Fruit fly (Drosophila melanogaster) whole organism, embryonic: ENCODE results near the gene CG15506.

Experiments used
- Aef1 ChIP-seq: fragments of 200-800 bp; sonication (Bioruptor generic); IDR thresholded peaks from 3 replicates; pipeline ENCODE4 v1.3.6; 2022; ENCODE audit warnings: missing biosample characterization, missing genetic modification characterization
- Awh ChIP-seq: fragments of 200-800 bp; sonication (Bioruptor generic); IDR thresholded peaks from 2 replicates; pipeline ENCODE4, ENCODE4 v1.3.6; 2022; ENCODE audit warnings: missing biosample characterization, missing genetic modification characterization
- B-H1 ChIP-seq: fragments of 200-800 bp; sonication (Bioruptor generic); IDR thresholded peaks from 3 replicates; pipeline ENCODE4 v1.3.6; 2022; ENCODE audit warnings: missing biosample characterization, missing genetic modification characterization
- BEAF-32 ChIP-seq: fragments of 200-800 bp; sonication (Bioruptor generic); optimal IDR thresholded peaks from 3 replicates; lab custom pipeline; 2017; ENCODE audit warnings: missing biosample characterization, missing genetic modification characterization, mild to moderate bottlenecking, moderate library complexity, missing genetic modification reagents
- CG1024 ChIP-seq: fragments of 200-800 bp; sonication (Bioruptor generic); IDR thresholded peaks from 2 replicates; pipeline ENCODE4 v1.3.6; 2022; ENCODE audit warnings: missing biosample characterization, missing genetic modification characterization
- CG12104 ChIP-seq: fragments of 200-800 bp; sonication (Bioruptor generic); optimal IDR thresholded peaks from 3 replicates; lab custom pipeline; 2016; ENCODE audit warnings: missing biosample characterization, missing genetic modification characterization
- CG12219 ChIP-seq: fragments of 200-800 bp; sonication (Bioruptor generic); optimal IDR thresholded peaks from 3 replicates; lab custom pipeline; 2018; ENCODE audit warnings: missing biosample characterization, mild to moderate bottlenecking, missing genetic modification characterization
- CG12659 ChIP-seq: fragments of 200-800 bp; sonication (Bioruptor generic); optimal IDR thresholded peaks from 3 replicates; lab custom pipeline; 2017; ENCODE audit warnings: mild to moderate bottlenecking, missing biosample characterization, missing genetic modification reagents, missing genetic modification characterization
- CG13424 ChIP-seq: fragments of 200-800 bp; sonication (Bioruptor generic); optimal IDR thresholded peaks from 2 replicates; lab custom pipeline; 2019; ENCODE audit warnings: missing biosample characterization, mild to moderate bottlenecking, missing genetic modification characterization, moderate library complexity
- CG16863 ChIP-seq: fragments of 200-800 bp; sonication (Bioruptor generic); optimal IDR thresholded peaks from 3 replicates; lab custom pipeline; 2016; ENCODE audit warnings: missing biosample characterization, missing genetic modification characterization
- CG17361 ChIP-seq: fragments of 200-800 bp; sonication (Bioruptor generic); IDR thresholded peaks from 3 replicates; pipeline ENCODE4 v1.3.6; 2022; ENCODE audit warnings: missing biosample characterization, missing genetic modification characterization
- CG1792 ChIP-seq: fragments of 200-800 bp; sonication (Bioruptor generic); optimal IDR thresholded peaks from 2 replicates; lab custom pipeline; 2016; ENCODE audit warnings: missing biosample characterization, missing genetic modification characterization
- CG18599 ChIP-seq: fragments of 200-800 bp; sonication (Bioruptor generic); optimal IDR thresholded peaks from 3 replicates; lab custom pipeline; 2017; ENCODE audit warnings: missing biosample characterization, missing genetic modification characterization, mild to moderate bottlenecking, moderate library complexity, missing genetic modification reagents
- CG2678 ChIP-seq: fragments of 200-800 bp; sonication (Bioruptor generic); optimal IDR thresholded peaks from 3 replicates; lab custom pipeline; 2019; ENCODE audit warnings: missing biosample characterization, mild to moderate bottlenecking, missing genetic modification characterization, moderate library complexity
- CG34224 ChIP-seq: fragments of 200-800 bp; sonication (Bioruptor generic); IDR thresholded peaks from 3 replicates; pipeline ENCODE4 v1.3.6; 2022; ENCODE audit warnings: missing biosample characterization, missing genetic modification characterization; ENCODE audit not compliant: partially characterized antibody
- CG34422 ChIP-seq: fragments of 200-800 bp; sonication (Bioruptor generic); IDR thresholded peaks from 3 replicates; pipeline ENCODE4 v1.3.6; 2022; ENCODE audit warnings: missing biosample characterization, missing genetic modification characterization
- CG8478 ChIP-seq: fragments of >200 bp; optimal IDR thresholded peaks from 2 replicates; lab custom pipeline; 2018
- CG8765 ChIP-seq: fragments of 200-800 bp; sonication (Bioruptor generic); IDR thresholded peaks from 2 replicates; pipeline ENCODE4 v1.3.6; 2022; ENCODE audit warnings: missing biosample characterization, missing genetic modification characterization
- CG9727 ChIP-seq: fragments of 200-800 bp; sonication (Bioruptor generic); optimal IDR thresholded peaks from 3 replicates; lab custom pipeline; 2017; ENCODE audit warnings: missing biosample characterization, mild to moderate bottlenecking, missing genetic modification characterization
- CkIIα-i1 ChIP-seq: fragments of 200-800 bp; sonication (Bioruptor generic); IDR thresholded peaks from 2 replicates; pipeline ENCODE4 v1.3.6; 2022; ENCODE audit warnings: missing biosample characterization, missing genetic modification characterization
- Gsc ChIP-seq: fragments of 200-800 bp; sonication (Bioruptor generic); IDR thresholded peaks from 2 replicates; pipeline ENCODE4 v1.3.6; 2022; ENCODE audit warnings: missing biosample characterization, missing genetic modification characterization
- Jarid2 ChIP-seq: fragments of 200-800 bp; sonication (Bioruptor generic); optimal IDR thresholded peaks from 3 replicates; lab custom pipeline; 2017; ENCODE audit warnings: mild to moderate bottlenecking, missing biosample characterization, missing genetic modification reagents, missing genetic modification characterization
- Max ChIP-seq: fragments of 200-800 bp; sonication (Bioruptor generic); optimal IDR thresholded peaks from 2 replicates; lab custom pipeline; 2016; ENCODE audit warnings: missing biosample characterization, mild to moderate bottlenecking, missing genetic modification characterization
- Meics ChIP-seq: fragments of 200-800 bp; sonication (Bioruptor generic); optimal IDR thresholded peaks from 2 replicates; lab custom pipeline; 2017; ENCODE audit warnings: missing biosample characterization, mild to moderate bottlenecking, missing genetic modification characterization
- NFAT ChIP-seq: fragments of 200-800 bp; sonication (Bioruptor generic); IDR thresholded peaks from 2 replicates; pipeline ENCODE4 v1.3.6; 2022; ENCODE audit warnings: missing biosample characterization, missing genetic modification characterization
- Nf-YB ChIP-seq: fragments of 200-800 bp; sonication (Bioruptor generic); optimal IDR thresholded peaks from 3 replicates; lab custom pipeline; 2019; ENCODE audit warnings: missing biosample characterization, mild to moderate bottlenecking, missing genetic modification characterization, moderate library complexity
- NfI ChIP-seq: fragments of 200-800 bp; sonication (Bioruptor generic); optimal IDR thresholded peaks from 3 replicates; lab custom pipeline; 2018; ENCODE audit warnings: missing biosample characterization, mild to moderate bottlenecking, missing genetic modification characterization, moderate library complexity
- Opbp ChIP-seq: fragments of 200-800 bp; sonication (Bioruptor generic); IDR thresholded peaks from 3 replicates; pipeline ENCODE4 v1.3.6; 2022; ENCODE audit warnings: missing biosample characterization, missing genetic modification characterization; ENCODE audit not compliant: partially characterized antibody
- Xrp1 ChIP-seq: fragments of 200-800 bp; sonication (Bioruptor generic); IDR thresholded peaks from 2 replicates; pipeline ENCODE4 v1.3.6; 2022; ENCODE audit warnings: missing biosample characterization, missing genetic modification characterization
- al ChIP-seq: fragments of 200-800 bp; sonication (Bioruptor generic); IDR thresholded peaks from 2 replicates; pipeline ENCODE4 v1.3.6; 2022; ENCODE audit warnings: missing biosample characterization, missing genetic modification characterization
- amos ChIP-seq: fragments of 200-800 bp; sonication (Bioruptor generic); IDR thresholded peaks from 2 replicates; pipeline ENCODE4 v1.3.6; 2022; ENCODE audit warnings: missing biosample characterization, missing genetic modification characterization; ENCODE audit not compliant: partially characterized antibody
- bbx ChIP-seq: fragments of 200-800 bp; sonication (Bioruptor generic); IDR thresholded peaks from 2 replicates; pipeline ENCODE4 v1.3.6; 2022; ENCODE audit warnings: missing biosample characterization, missing genetic modification characterization; ENCODE audit not compliant: partially characterized antibody
- chn ChIP-seq: fragments of 200-800 bp; sonication (Bioruptor generic); optimal IDR thresholded peaks from 2 replicates; lab custom pipeline; 2016; ENCODE audit warnings: missing biosample characterization, missing genetic modification characterization
- corto ChIP-seq: fragments of 200-800 bp; sonication (Bioruptor generic); optimal IDR thresholded peaks from 2 replicates; lab custom pipeline; 2016; ENCODE audit warnings: missing biosample characterization, mild to moderate bottlenecking, missing genetic modification characterization, moderate library complexity
- dm ChIP-seq: fragments of 200-800 bp; sonication (Bioruptor generic); optimal IDR thresholded peaks from 3 replicates; lab custom pipeline; 2016; ENCODE audit warnings: missing biosample characterization, missing genetic modification characterization
- dmrt11E ChIP-seq: fragments of 200-800 bp; sonication (Bioruptor generic); optimal IDR thresholded peaks from 3 replicates; lab custom pipeline; 2018; ENCODE audit warnings: missing biosample characterization, mild to moderate bottlenecking, missing genetic modification characterization, moderate library complexity
- gcm ChIP-seq: fragments of 200-800 bp; sonication (Bioruptor generic); optimal IDR thresholded peaks from 2 replicates; lab custom pipeline; 2019; ENCODE audit warnings: missing biosample characterization, mild to moderate bottlenecking, missing genetic modification characterization, moderate library complexity
- gro ChIP-seq: fragments of 200-800 bp; sonication (Bioruptor generic); optimal IDR thresholded peaks from 2 replicates; lab custom pipeline; 2016; ENCODE audit warnings: missing biosample characterization, missing genetic modification characterization
- hkb ChIP-seq, 2 experiments: fragments of 200-800 bp in 1 of 2; fragments of >200 bp in 1 of 2; sonication (Bioruptor generic) in 1 of 2; IDR thresholded peaks in 1 of 2; optimal IDR thresholded peaks in 1 of 2; 2 replicates each; pipeline versions ENCODE4 v1.3.6 to Lab custom; 2017 to 2022; ENCODE audit warnings: missing biosample characterization in 1 of 2, missing genetic modification characterization in 1 of 2
- jing ChIP-seq: fragments of 200-800 bp; sonication (Bioruptor generic); optimal IDR thresholded peaks from 2 replicates; lab custom pipeline; 2018; ENCODE audit warnings: missing biosample characterization, mild to moderate bottlenecking, missing genetic modification characterization
- nerfin-2 ChIP-seq: fragments of 200-800 bp; sonication (Bioruptor generic); IDR thresholded peaks from 2 replicates; pipeline ENCODE4 v1.3.6; 2022; ENCODE audit warnings: missing biosample characterization, missing genetic modification characterization; ENCODE audit not compliant: partially characterized antibody
- pan ChIP-seq, 4 experiments: fragments of >200 bp in 3 of 4; fragments of 200-800 bp in 1 of 4; sonication (Bioruptor generic) in 1 of 4; optimal IDR thresholded peaks in 3 of 4; IDR thresholded peaks in 1 of 4; 2 replicates each; pipeline versions ENCODE4 v1.3.6 to Lab custom; 2017 to 2022; ENCODE audit warnings: missing biosample characterization in 2 of 4, missing genetic modification characterization in 2 of 4, mixed read lengths in 1 of 4
- ranshi ChIP-seq: fragments of 200-800 bp; sonication (Bioruptor generic); IDR thresholded peaks from 2 replicates; pipeline ENCODE4 v1.3.6; 2022; ENCODE audit warnings: missing biosample characterization, missing genetic modification characterization
- salm ChIP-seq: fragments of 200-800 bp; sonication (Bioruptor generic); optimal IDR thresholded peaks from 2 replicates; lab custom pipeline; 2018; ENCODE audit warnings: missing biosample characterization, mild to moderate bottlenecking, missing genetic modification characterization
- sisA ChIP-seq: fragments of 200-800 bp; sonication (Bioruptor generic); IDR thresholded peaks from 2 replicates; pipeline ENCODE4 v1.3.6; 2022; ENCODE audit warnings: missing biosample characterization, missing genetic modification characterization
- slbo ChIP-seq: fragments of 200-800 bp; sonication (Bioruptor generic); IDR thresholded peaks from 2 replicates; pipeline ENCODE4 v1.3.6; 2022; ENCODE audit warnings: missing biosample characterization, missing genetic modification characterization
- tna ChIP-seq: fragments of 200-800 bp; sonication (Bioruptor generic); IDR thresholded peaks from 2 replicates; pipeline ENCODE4 v1.3.6; 2022; ENCODE audit warnings: missing biosample characterization, missing genetic modification characterization; ENCODE audit not compliant: partially characterized antibody
- ttk ChIP-seq: fragments of 200-800 bp; sonication (Bioruptor generic); IDR thresholded peaks from 2 replicates; pipeline ENCODE4 v2.1.2; 2022; ENCODE audit warnings: missing biosample characterization, missing genetic modification characterization
- twi ChIP-seq: fragments of 200-800 bp; optimal IDR thresholded peaks from 2 replicates; lab custom pipeline; 2019; ENCODE audit warnings: missing biosample characterization, mild to moderate bottlenecking, missing genetic modification characterization, moderate library complexity
- zfh1 ChIP-seq: fragments of 200-800 bp; sonication (Bioruptor generic); IDR thresholded peaks from 3 replicates; pipeline ENCODE4 v1.3.6; 2022; ENCODE audit warnings: missing biosample characterization, missing genetic modification characterization

Gene CG15506

dm6 chr3R:29737891-29738290 lies 19.4 kb downstream of the CG15506 start, which contains the start of gene Gnpnat (continued):
- TF ChIP-seq bbx: no peak
- peak; percentile 8 for TF ChIP-seq Nf-YB (GFP tag; lab: Kevin White, UChicago)
- TF ChIP-seq CG9727 (GFP tag; lab: Kevin White, UChicago): peak; percentile 60
- peak; percentile 62 for TF ChIP-seq gcm (GFP tag; lab: Kevin White, UChicago)
- peak; percentile 14 for TF ChIP-seq Jarid2 (GFP tag; lab: Kevin White, UChicago)
- peak; percentile 81 for TF ChIP-seq CG18599 (GFP tag; lab: Kevin White, UChicago)
- TF ChIP-seq CG13424: peak; percentile 68
- no peak for TF ChIP-seq hkb (optimal IDR thresholded peaks at IDR 0.05; lab: Kevin White, UChicago)
- no peak for TF ChIP-seq hkb (GFP tag; IDR thresholded peaks at IDR 0.05; lab: Robert Waterston, UW)
- no peak for TF ChIP-seq CG1024 (GFP tag; lab: Robert Waterston, UW)
- no peak for TF ChIP-seq B-H1
- peak; percentile 6 for TF ChIP-seq Max
- no peak for TF ChIP-seq zfh1
- TF ChIP-seq dmrt11E (tag; lab: Kevin White, UChicago): peak; percentile 51
- no peak for TF ChIP-seq CG8478
- TF ChIP-seq al (GFP tag; lab: Robert Waterston, UW): no peak
- TF ChIP-seq jing (GFP tag; lab: Kevin White, UChicago): no peak
- TF ChIP-seq Awh (GFP tag; lab: Robert Waterston, UW): no peak
- TF ChIP-seq CG17361 (GFP tag; lab: Robert Waterston, UW): no peak
- TF ChIP-seq CG34224: no peak
- no peak for TF ChIP-seq Opbp (GFP tag; lab: Robert Waterston, UW)
- peak; percentile 48 for TF ChIP-seq NfI (GFP tag; lab: Kevin White, UChicago)
- no peak for TF ChIP-seq ranshi
- TF ChIP-seq sisA: no peak
- peak; percentile 47 for TF ChIP-seq salm (tag; lab: Kevin White, UChicago)
- no peak for TF ChIP-seq NFAT (GFP tag; lab: Robert Waterston, UW)
- peak; percentile 71 for TF ChIP-seq CG2678 (tag; lab: Kevin White, UChicago)
- TF ChIP-seq CG34422 (GFP tag; lab: Robert Waterston, UW): no peak
- TF ChIP-seq Aef1 (GFP tag; lab: Robert Waterston, UW): no peak
- no peak for TF ChIP-seq CG8765 (GFP tag; lab: Robert Waterston, UW)
- no peak for TF ChIP-seq CG16863 (GFP tag; lab: Kevin White, UChicago)
- TF ChIP-seq CkIIα-i1 (GFP tag; lab: Robert Waterston, UW): no peak
- TF ChIP-seq slbo (GFP tag; lab: Robert Waterston, UW): no peak
- no peak for TF ChIP-seq BEAF-32 (GFP tag; lab: Kevin White, UChicago)
- no peak for TF ChIP-seq twi (tag; lab: Kevin White, UChicago)
- peak; percentile 41 for TF ChIP-seq CG12219 (GFP tag; lab: Kevin White, UChicago)
- TF ChIP-seq pan (optimal IDR thresholded peaks at IDR 0.05; lab: Kevin White, UChicago): no peak
- no peak for TF ChIP-seq pan (GFP tag; optimal IDR thresholded peaks at IDR 0.05 in 1 of 2, IDR thresholded peaks at IDR 0.05 in 1 of 2)
- TF ChIP-seq dm (GFP tag; lab: Kevin White, UChicago): no peak
- no peak for TF ChIP-seq amos (GFP tag; lab: Robert Waterston, UW)
- no peak for TF ChIP-seq gro
- TF ChIP-seq corto (GFP tag; lab: Kevin White, UChicago): peak; percentile 57
- peak; percentile 73 for TF ChIP-seq Meics (GFP tag; lab: Kevin White, UChicago)
- no peak for TF ChIP-seq CG12104 (GFP tag; lab: Kevin White, UChicago)
- TF ChIP-seq nerfin-2 (GFP tag; lab: Robert Waterston, UW): no peak
- peak; percentile 55 for TF ChIP-seq CG12659 (GFP tag; lab: Kevin White, UChicago)
- no peak for TF ChIP-seq Xrp1 (GFP tag; lab: Robert Waterston, UW)
- no peak for TF ChIP-seq Gsc (GFP tag; lab: Robert Waterston, UW)
- TF ChIP-seq tna (GFP tag; lab: Robert Waterston, UW): no peak
- no peak for TF ChIP-seq chn (GFP tag; lab: Kevin White, UChicago)
- no peak for TF ChIP-seq ttk
- no peak for TF ChIP-seq CG1792 (GFP tag; lab: Kevin White, UChicago)
